Worm (Caenorhabditis elegans) whole organism, L4 larva: ENCODE measurements around the gene W07G4.5.

Source experiments
- R02D3.7 ChIP-seq: fragments of 150-350 bp; sonication (generic microtip); optimal IDR thresholded peaks from 3 replicates; lab custom pipeline; 2014; ENCODE audit warnings: missing biosample characterization, missing genetic modification characterization
- ama-1 ChIP-seq: fragments of 150-350 bp; optimal IDR thresholded peaks from 2 replicates; lab custom pipeline; 2014; ENCODE audit warnings: inconsistent platforms, mixed read lengths
- ctbp-1 ChIP-seq: fragments of 200-800 bp; sonication (Bioruptor generic); IDR thresholded peaks from 2 replicates; pipeline ENCODE4 v1.3.6; 2022; ENCODE audit warnings: missing genetic modification reagents, missing genetic modification characterization, missing compliant biosample characterization
- daf-16 ChIP-seq, 3 experiments: sonication (generic microtip); optimal IDR thresholded peaks; 2 replicates each; lab custom pipeline; 2016 to 2017; ENCODE audit warnings: missing genetic modification characterization in 3 of 3, missing genetic modification reagents in 3 of 3, mild to moderate bottlenecking in 2 of 3, missing compliant biosample characterization in 2 of 3, missing biosample characterization in 1 of 3, moderate library complexity in 1 of 3
- fkh-10 ChIP-seq: fragments of 150-350 bp; optimal IDR thresholded peaks from 2 replicates; lab custom pipeline; 2014; ENCODE audit warnings: missing biosample characterization, missing genetic modification reagents, missing genetic modification characterization
- fos-1 ChIP-seq: fragments of 150-350 bp; optimal IDR thresholded peaks from 2 replicates; lab custom pipeline; 2014; ENCODE audit warnings: missing biosample characterization, missing genetic modification characterization
- jun-1 ChIP-seq: fragments of 150-350 bp; optimal IDR thresholded peaks from 2 replicates; lab custom pipeline; 2014; ENCODE audit warnings: missing biosample characterization, missing genetic modification reagents, missing genetic modification characterization
- lim-7 ChIP-seq: fragments of 200-800 bp; sonication (Bioruptor generic); IDR thresholded peaks from 2 replicates; pipeline ENCODE4 v1.3.6; 2022; ENCODE audit warnings: missing genetic modification characterization, missing compliant biosample characterization
- lir-3 ChIP-seq: sonication (generic microtip); optimal IDR thresholded peaks from 2 replicates; lab custom pipeline; 2016; ENCODE audit warnings: mild to moderate bottlenecking, missing genetic modification characterization, missing compliant biosample characterization
- pha-4 ChIP-seq, 2 experiments: fragments of 150-350 bp in 1 of 2; fragments of 200-800 bp in 1 of 2; sonication (Bioruptor generic) in 1 of 2; IDR thresholded peaks in 1 of 2; optimal IDR thresholded peaks in 1 of 2; 2 replicates each; pipeline versions ENCODE4 v1.3.6 to Lab custom; 2014 to 2022; ENCODE audit warnings: missing genetic modification characterization in 2 of 2, missing genetic modification reagents in 2 of 2, missing biosample characterization in 1 of 2, missing compliant biosample characterization in 1 of 2
- pqm-1 ChIP-seq: sonication (generic microtip); optimal IDR thresholded peaks from 2 replicates; lab custom pipeline; 2017; ENCODE audit warnings: missing biosample characterization, missing genetic modification characterization
- snpc-1.2 ChIP-seq: fragments of 200-800 bp; sonication (Bioruptor generic); IDR thresholded peaks from 2 replicates; pipeline ENCODE4 v1.3.6; 2022; ENCODE audit warnings: missing genetic modification reagents, missing genetic modification characterization, missing compliant biosample characterization
- unc-62 ChIP-seq, 3 experiments: fragments of 150-350 bp in 1 of 3; sonication (generic microtip); optimal IDR thresholded peaks in 2 of 3; peaks in 1 of 3; 1 replicate in 1 of 3; 2 replicates in 2 of 3; lab custom pipeline; 2014 to 2017; ENCODE audit warnings: missing biosample characterization in 3 of 3, missing genetic modification characterization in 3 of 3, missing genetic modification reagents in 3 of 3, missing genotype in 1 of 3
- vab-7 ChIP-seq: fragments of 200-800 bp; sonication (Bioruptor generic); IDR thresholded peaks from 2 replicates; pipeline ENCODE4 v1.3.6; 2022; ENCODE audit warnings: missing genetic modification reagents, missing genetic modification characterization, missing compliant biosample characterization

- TF ChIP-seq pha-4 (GFP tag; IDR thresholded peaks at IDR 0.05; lab: Robert Waterston, UW) = no peak; the same call in 1 of the 2 replicates
- no peak for TF ChIP-seq pha-4 (tag; optimal IDR thresholded peaks at IDR 0.05; lab: Kevin White, UChicago)
- no peak for TF ChIP-seq ama-1 (lab: Kevin White, UChicago)
- no peak for TF ChIP-seq lir-3
- TF ChIP-seq unc-62 (GFP tag; optimal IDR thresholded peaks at IDR 0.05 in 1 of 2; lab: Kevin White, UChicago) = peak in 1 of 2 experiments; percentile 32
- no peak for TF ChIP-seq unc-62 (tag; optimal IDR thresholded peaks at IDR 0.05; lab: Kevin White, UChicago)
- TF ChIP-seq daf-16 (GFP tag; optimal IDR thresholded peaks at IDR 0.05; lab: Kevin White, UChicago) = peak in 1 of 2 experiments; percentile 47
- peak; percentile 52 for TF ChIP-seq daf-16 (tag; optimal IDR thresholded peaks at IDR 0.05; lab: Kevin White, UChicago)
- TF ChIP-seq vab-7 = no peak
- TF ChIP-seq jun-1 (tag; lab: Kevin White, UChicago) = no peak
- no peak for TF ChIP-seq R02D3.7 (tag; lab: Kevin White, UChicago)
- TF ChIP-seq ctbp-1 (GFP tag; lab: Robert Waterston, UW) = no peak
- TF ChIP-seq fkh-10 (GFP tag; lab: Kevin White, UChicago) = no peak
- TF ChIP-seq pqm-1 = peak; percentile 63
- no peak for TF ChIP-seq snpc-1.2 (GFP tag; lab: Robert Waterston, UW)
- no peak for TF ChIP-seq lim-7 (GFP tag; lab: Robert Waterston, UW)
- no peak for TF ChIP-seq fos-1 (tag; lab: Kevin White, UChicago)
Measured at ce11 chrV:13043195-13043762, 4.5 kb upstream of the W07G4.5 start, which contains the start of gene lap-2.
